Worm (Caenorhabditis elegans) whole organism, mixed stage, embryonic: Measurements from ENCODE around the gene srw-77.

ENCODE experiments used
- M03D4.4 ChIP-seq: sonication (generic microtip); optimal IDR thresholded peaks from 2 replicates; lab custom pipeline; 2017; ENCODE audit warnings: mild to moderate bottlenecking, missing genetic modification characterization, missing compliant biosample characterization
- bed-3 ChIP-seq: fragments of 200-800 bp; sonication (Bioruptor generic); optimal IDR thresholded peaks from 3 replicates; lab custom pipeline; 2018; ENCODE audit warnings: mild to moderate bottlenecking, missing genetic modification characterization, moderate library complexity, missing compliant biosample characterization
- blmp-1 ChIP-seq: fragments of 150-350 bp; optimal IDR thresholded peaks from 2 replicates; lab custom pipeline; 2014; ENCODE audit warnings: missing biosample characterization, missing genetic modification characterization
- ceh-39 ChIP-seq: fragments of 150-350 bp; optimal IDR thresholded peaks from 2 replicates; lab custom pipeline; 2014; ENCODE audit warnings: missing biosample characterization, missing genetic modification characterization
- ceh-43 ChIP-seq: fragments of 200-800 bp; sonication (Bioruptor generic); optimal IDR thresholded peaks from 2 replicates; lab custom pipeline; 2018; ENCODE audit warnings: mild to moderate bottlenecking, missing genetic modification characterization, moderate library complexity, missing compliant biosample characterization
- ceh-83 ChIP-seq: fragments of 200-800 bp; sonication (Bioruptor generic); optimal IDR thresholded peaks from 2 replicates; lab custom pipeline; 2018; ENCODE audit warnings: mild to moderate bottlenecking, missing genetic modification characterization, missing compliant biosample characterization
- ces-1 ChIP-seq: fragments of 150-350 bp; optimal IDR thresholded peaks from 2 replicates; lab custom pipeline; 2014; ENCODE audit warnings: missing biosample characterization, missing genetic modification reagents, missing genetic modification characterization
- cnd-1 ChIP-seq: fragments of 200-800 bp; sonication (Bioruptor generic); optimal IDR thresholded peaks from 2 replicates; lab custom pipeline; 2018; ENCODE audit warnings: mild to moderate bottlenecking, missing genetic modification characterization, missing compliant biosample characterization
- elt-1 ChIP-seq: sonication (generic microtip); optimal IDR thresholded peaks from 2 replicates; lab custom pipeline; 2017; ENCODE audit warnings: missing genetic modification characterization, mild to moderate bottlenecking, missing compliant biosample characterization, antibody characterized with exemption, moderate library complexity, borderline replicate concordance; ENCODE audit not compliant: insufficient read depth
- elt-3 ChIP-seq: fragments of 150-350 bp; optimal IDR thresholded peaks from 2 replicates; lab custom pipeline; 2014; ENCODE audit warnings: missing biosample characterization, missing genetic modification characterization
- flh-1 ChIP-seq: fragments of 200-800 bp; sonication (Bioruptor generic); optimal IDR thresholded peaks from 2 replicates; lab custom pipeline; 2018; ENCODE audit warnings: mild to moderate bottlenecking, missing genetic modification characterization, moderate library complexity, missing compliant biosample characterization
- ham-2 ChIP-seq: fragments of 200-800 bp; sonication (Bioruptor generic); optimal IDR thresholded peaks from 2 replicates; lab custom pipeline; 2018; ENCODE audit warnings: mild to moderate bottlenecking, missing genetic modification characterization, missing compliant biosample characterization
- hlh-1 ChIP-seq: fragments of 150-350 bp; optimal IDR thresholded peaks from 2 replicates; lab custom pipeline; 2014; ENCODE audit warnings: missing biosample characterization, missing genetic modification reagents, missing genetic modification characterization
- lin-32 ChIP-seq: fragments of 200-800 bp; sonication (Bioruptor generic); optimal IDR thresholded peaks from 2 replicates; lab custom pipeline; 2018; ENCODE audit warnings: mild to moderate bottlenecking, missing genetic modification characterization, missing compliant biosample characterization
- lsy-2 ChIP-seq: fragments of 150-350 bp; optimal IDR thresholded peaks from 2 replicates; lab custom pipeline; 2014; ENCODE audit warnings: missing biosample characterization, missing genetic modification characterization
- mls-2 ChIP-seq: sonication (generic microtip); optimal IDR thresholded peaks from 2 replicates; lab custom pipeline; 2016; ENCODE audit warnings: mild to moderate bottlenecking, missing genetic modification characterization, moderate library complexity, missing compliant biosample characterization
- nhr-12 ChIP-seq: fragments of 150-350 bp; optimal IDR thresholded peaks from 2 replicates; lab custom pipeline; 2014; ENCODE audit warnings: missing biosample characterization, missing genetic modification characterization
- nhr-2 ChIP-seq: fragments of 150-350 bp; optimal IDR thresholded peaks from 2 replicates; lab custom pipeline; 2014; ENCODE audit warnings: missing biosample characterization, missing genetic modification characterization
- nhr-237 ChIP-seq: fragments of 150-350 bp; optimal IDR thresholded peaks from 2 replicates; lab custom pipeline; 2014; ENCODE audit warnings: missing biosample characterization, missing genetic modification characterization
- nhr-28 ChIP-seq: fragments of 150-350 bp; optimal IDR thresholded peaks from 2 replicates; lab custom pipeline; 2014; ENCODE audit warnings: missing biosample characterization, missing genetic modification characterization
- nhr-76 ChIP-seq: sonication (generic microtip); optimal IDR thresholded peaks from 2 replicates; lab custom pipeline; 2017; ENCODE audit warnings: missing biosample characterization, missing genetic modification characterization
- sem-2 ChIP-seq: fragments of 200-800 bp; sonication (Bioruptor generic); optimal IDR thresholded peaks from 2 replicates; lab custom pipeline; 2018; ENCODE audit warnings: mild to moderate bottlenecking, missing genetic modification characterization, missing compliant biosample characterization
- snpc-4 ChIP-seq: fragments of 150-350 bp; optimal IDR thresholded peaks from 2 replicates; lab custom pipeline; 2014; ENCODE audit warnings: missing biosample characterization, missing genetic modification characterization
- sptf-1 ChIP-seq: sonication (generic microtip); optimal IDR thresholded peaks from 2 replicates; lab custom pipeline; 2017; ENCODE audit warnings: mild to moderate bottlenecking, missing genetic modification characterization, moderate library complexity, missing compliant biosample characterization
- tbx-8 ChIP-seq: fragments of 200-800 bp; sonication (Bioruptor generic); optimal IDR thresholded peaks from 2 replicates; lab custom pipeline; 2018; ENCODE audit warnings: mild to moderate bottlenecking, missing genetic modification characterization, moderate library complexity, missing compliant biosample characterization
- unc-120 ChIP-seq: sonication (generic microtip); optimal IDR thresholded peaks from 2 replicates; lab custom pipeline; 2017; ENCODE audit warnings: missing genetic modification characterization, missing compliant biosample characterization; ENCODE audit not compliant: poor library complexity, severe bottlenecking
- unc-62 ChIP-seq: fragments of 150-350 bp; optimal IDR thresholded peaks from 2 replicates; lab custom pipeline; 2014; ENCODE audit warnings: missing biosample characterization, missing genetic modification reagents, missing genetic modification characterization
- zip-8 ChIP-seq: fragments of 150-350 bp; optimal IDR thresholded peaks from 2 replicates; lab custom pipeline; 2014; ENCODE audit warnings: missing biosample characterization, missing genetic modification characterization

Gene srw-77

ce11 chrV:16648317-16649018 lies 5.0 kb upstream of the srw-77 start, which contains the start of gene W06G6.20:
TSS of gene W06G6.20 (minus strand) at chrV:16648367.
- TF ChIP-seq blmp-1 (tag; lab: Kevin White, UChicago) (no peak), tbx-8 (GFP tag; lab: Kevin White, UChicago) (no peak), cnd-1 (tag; lab: Kevin White, UChicago) (no peak), ham-2 (no peak), sptf-1 (no peak), lsy-2 (tag; lab: Kevin White, UChicago) (no peak), unc-120 (tag; lab: Kevin White, UChicago) (no peak), elt-3 (tag; lab: Kevin White, UChicago) (no peak), flh-1 (no peak), nhr-2 (tag; lab: Kevin White, UChicago) (no peak), nhr-237 (tag; lab: Kevin White, UChicago) (no peak), nhr-28 (tag; lab: Kevin White, UChicago) (no peak), nhr-12 (tag; lab: Kevin White, UChicago) (no peak), ceh-39 (no peak), elt-1 (no peak), zip-8 (no peak), ces-1 (GFP tag; lab: Kevin White, UChicago) (no peak), mls-2 (tag; lab: Kevin White, UChicago) (no peak), M03D4.4 (tag; lab: Kevin White, UChicago) (no peak), sem-2 (no peak)

ce11 chrV:16647093-16647492 lies 3.6 kb upstream of the srw-77 start, which contains the start of gene W06G6.10:
TSS of gene W06G6.10 (minus strand) at chrV:16647193.
- TF ChIP-seq flh-1 (no peak), snpc-4 (no peak)

- TF ChIP-seq sem-2 (no peak), nhr-12 (tag; lab: Kevin White, UChicago) (no peak), ceh-43 (no peak), ces-1 (GFP tag; lab: Kevin White, UChicago) (no peak), unc-62 (GFP tag; lab: Kevin White, UChicago) (no peak), nhr-76 (tag; lab: Kevin White, UChicago) (no peak), sptf-1 (no peak), bed-3 (GFP tag; lab: Kevin White, UChicago) (no peak), ham-2 (no peak), ceh-83 (no peak), zip-8 (no peak)
These were observed 2.9 kb upstream of the srw-77 start, which contains the start of gene W06G6.9 for ce11 chrV:16646372-16646771. TSS of gene W06G6.9 (minus strand) at chrV:16646472.

- TF ChIP-seq sptf-1 (no peak), ceh-43 (no peak), ham-2 (no peak), elt-1 (no peak)
These were observed 1.9 kb upstream of the srw-77 start, which contains the start of gene W06G6.17 for ce11 chrV:16645201-16645940. TSS of gene W06G6.17 (minus strand) at chrV:16645251.

DNA sequence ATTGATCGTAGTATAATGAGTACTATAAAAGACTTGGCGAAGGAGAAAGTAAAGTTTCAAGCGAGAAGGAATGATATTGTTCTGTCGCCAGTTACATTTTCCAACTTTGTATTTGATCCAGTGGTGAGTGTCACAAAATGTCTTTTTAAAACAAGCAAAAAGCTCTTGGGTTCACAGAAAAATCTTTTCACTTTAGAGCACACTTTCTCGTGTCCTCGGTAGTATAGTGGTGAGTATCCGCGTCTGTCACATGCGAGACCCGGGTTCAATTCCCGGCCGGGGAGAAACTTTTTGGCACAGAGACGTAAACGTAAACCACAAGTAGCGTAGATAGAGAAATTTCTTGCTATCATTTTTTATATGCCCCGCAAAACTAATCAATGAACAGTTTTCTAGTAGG lies 3.1 kb downstream of the srw-77 start:
- TF ChIP-seq sem-2 (no peak), lsy-2 (tag; lab: Kevin White, UChicago) (no peak), tbx-8 (GFP tag; lab: Kevin White, UChicago) (no peak), elt-3 (tag; lab: Kevin White, UChicago) (no peak), ham-2 (no peak), ceh-39 (no peak), zip-8 (no peak), nhr-237 (tag; lab: Kevin White, UChicago) (no peak), hlh-1 (tag; lab: Kevin White, UChicago) (no peak), bed-3 (GFP tag; lab: Kevin White, UChicago) (no peak), ceh-83 (no peak), unc-120 (tag; lab: Kevin White, UChicago) (no peak), nhr-28 (tag; lab: Kevin White, UChicago) (no peak), lin-32 (GFP tag; lab: Kevin White, UChicago) (no peak), flh-1 (no peak), M03D4.4 (tag; lab: Kevin White, UChicago) (no peak)
